Fruit fly (Drosophila melanogaster) whole organism: ENCODE measurements around the gene Grl36a.

Experiments used
- CG8478 ChIP-seq: fragments of >200 bp; optimal IDR thresholded peaks from 2 replicates; lab custom pipeline; 2018; ENCODE audit warnings: inconsistent platforms
- Dll ChIP-seq: fragments of >200 bp; optimal IDR thresholded peaks from 2 replicates; lab custom pipeline; 2017
- EcR ChIP-seq, 2 experiments: fragments of >200 bp; optimal IDR thresholded peaks; 2 replicates each; lab custom pipeline; 2017; ENCODE audit warnings: missing biosample characterization in 2 of 2, missing genetic modification characterization in 2 of 2, missing genetic modification reagents in 2 of 2
- pan ChIP-seq: fragments of >200 bp; optimal IDR thresholded peaks from 2 replicates; lab custom pipeline; 2017
- psq ChIP-seq: fragments of >200 bp; optimal IDR thresholded peaks from 2 replicates; lab custom pipeline; 2017
- usp ChIP-seq: fragments of >200 bp; optimal IDR thresholded peaks from 2 replicates; lab custom pipeline; 2017; ENCODE audit warnings: missing biosample characterization, missing genetic modification characterization, mixed read lengths

Gene Grl36a

DNA sequence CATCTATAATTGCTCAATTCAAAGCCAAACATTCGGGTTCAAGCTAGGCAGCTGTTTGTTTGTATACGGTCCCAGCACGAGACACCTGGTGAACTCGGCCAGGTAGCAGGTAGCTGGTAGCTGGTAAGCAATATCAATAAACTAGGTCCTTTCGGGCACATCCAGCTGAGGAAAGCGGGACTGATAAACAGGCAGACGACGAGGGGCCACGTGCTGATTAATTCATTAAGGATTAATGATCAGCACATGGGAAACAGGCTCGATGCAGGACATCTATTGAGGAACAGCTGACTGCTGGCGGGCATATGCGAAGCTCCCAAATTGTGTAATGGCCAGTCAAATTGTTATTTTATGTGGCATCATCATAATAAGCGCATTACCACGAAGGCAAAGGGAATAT lies 40.4 kb downstream of the Grl36a start:
- TF ChIP-seq Dll (lab: Kevin White, UChicago): no peak
- TF ChIP-seq usp (GFP tag; lab: Kevin White, UChicago): no peak
- no peak for TF ChIP-seq psq (lab: Kevin White, UChicago)
- TF ChIP-seq EcR (GFP tag; optimal IDR thresholded peaks at IDR 0.05; lab: Kevin White, UChicago): no peak
- TF ChIP-seq CG8478: no peak
- TF ChIP-seq pan: no peak

DNA sequence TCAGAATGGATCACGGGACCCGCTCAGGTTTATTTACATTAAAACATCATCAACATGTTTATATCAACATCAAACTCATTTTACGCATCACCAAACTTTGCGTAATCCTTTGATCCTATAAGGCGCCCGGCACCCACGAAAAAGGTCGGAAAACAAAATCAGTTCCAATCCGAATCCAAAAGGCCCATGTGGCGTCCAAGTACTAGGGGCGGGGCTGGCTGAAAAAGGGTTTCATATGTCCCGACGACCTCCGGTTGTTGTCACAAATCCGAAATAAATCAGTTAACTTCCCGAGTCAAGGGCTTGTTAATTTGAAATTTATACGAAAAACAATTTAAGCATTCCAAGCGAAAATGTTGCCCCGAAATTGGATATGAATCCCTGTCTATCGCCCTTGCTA lies 41.8 kb downstream of the Grl36a start:
- TF ChIP-seq Dll (lab: Kevin White, UChicago) (no peak), EcR (GFP tag; optimal IDR thresholded peaks at IDR 0.05; lab: Kevin White, UChicago) (no peak)

DNA sequence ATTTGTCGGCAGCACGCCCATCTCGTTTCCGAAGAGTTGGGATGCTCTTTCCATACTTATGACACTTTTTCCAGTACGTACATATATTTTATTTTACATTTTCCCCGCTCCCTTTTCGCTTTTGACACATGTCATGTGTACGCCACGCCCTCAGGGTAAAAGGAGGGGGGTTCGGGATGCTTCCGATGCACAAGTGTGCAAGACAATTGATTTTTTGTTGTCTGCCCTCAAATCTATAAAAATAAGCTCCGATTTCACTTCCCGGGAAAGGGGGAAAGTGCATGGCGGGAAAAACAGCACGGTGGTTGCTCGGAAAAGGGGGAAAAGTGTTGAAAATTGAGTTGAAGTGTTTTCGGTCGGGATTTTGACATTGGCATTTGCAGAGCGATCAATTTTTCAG lies 45.4 kb downstream of the Grl36a start:
- TF ChIP-seq usp (GFP tag; lab: Kevin White, UChicago) (no peak), EcR (GFP tag; optimal IDR thresholded peaks at IDR 0.05; lab: Kevin White, UChicago) (no peak), psq (lab: Kevin White, UChicago) (no peak), CG8478 (no peak), Dll (lab: Kevin White, UChicago) (no peak), pan (no peak)

DNA sequence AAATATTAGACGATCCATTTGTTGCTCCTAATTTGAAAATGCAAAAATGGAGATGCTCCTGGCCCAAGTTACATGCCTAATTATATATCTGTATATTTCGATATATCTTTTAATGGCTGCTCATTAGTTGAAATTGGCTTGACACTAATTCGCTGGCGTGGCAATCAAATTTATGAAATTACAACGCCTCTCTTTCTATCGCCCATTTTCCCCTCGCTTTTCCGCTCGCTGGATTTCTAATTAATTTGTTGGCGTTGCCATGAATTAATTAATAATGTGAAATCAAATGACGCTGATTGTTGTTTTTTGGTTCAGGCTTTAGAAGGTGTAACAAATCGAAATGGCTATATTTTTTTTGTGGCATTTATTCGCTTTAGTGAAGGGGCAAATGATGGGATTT lies 46.4 kb downstream of the Grl36a start:
- TF ChIP-seq usp (GFP tag; lab: Kevin White, UChicago) (no peak), pan (no peak), EcR (GFP tag; optimal IDR thresholded peaks at IDR 0.05; lab: Kevin White, UChicago) (no peak), psq (lab: Kevin White, UChicago) (no peak), CG8478 (no peak), Dll (lab: Kevin White, UChicago) (no peak)

DNA sequence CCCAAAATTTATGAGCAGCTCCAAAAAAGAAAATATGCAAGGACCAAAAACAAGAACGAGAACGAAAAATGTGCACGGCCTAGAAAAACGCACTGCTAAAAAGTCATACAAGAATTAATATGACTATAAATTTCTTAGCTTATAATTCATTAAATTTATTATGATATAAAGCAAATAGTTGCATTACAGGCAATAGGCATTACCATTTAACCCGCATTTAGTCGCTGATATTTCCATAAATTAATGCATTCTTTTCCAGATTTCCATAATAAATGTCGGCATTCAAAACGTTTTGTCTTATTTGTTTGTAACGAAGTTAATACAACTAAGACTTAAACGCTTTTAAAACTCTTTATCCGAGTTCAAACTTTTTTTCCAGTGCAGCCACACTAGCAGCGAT lies 47.7 kb downstream of the Grl36a start:
- TF ChIP-seq psq (lab: Kevin White, UChicago): no peak
